Fruit fly (Drosophila melanogaster): ENCODE results near the gene CG9649.

dm6 chr3R:14229045-14229444, 11.4 kb upstream of the CG9649 start, which contains the start of gene CG9624:
- no peak for TF ChIP-seq CG11762 (GFP tag; optimal IDR thresholded peaks at IDR 0.05; ENCODE audit: insufficient read depth)
- TF ChIP-seq CG15336 (GFP tag; IDR thresholded peaks at IDR 0.05): no peak
- TF ChIP-seq Eip78C (GFP tag): no peak
- no peak for TF ChIP-seq Sox14 (GFP tag; optimal IDR thresholded peaks at IDR 0.05)
- TF ChIP-seq Hr4 (GFP tag; optimal IDR thresholded peaks at IDR 0.05): no peak
- TF ChIP-seq Ets21C (GFP tag; optimal IDR thresholded peaks at IDR 0.05): no peak
- no peak for TF ChIP-seq dsx (GFP tag; optimal IDR thresholded peaks at IDR 0.05; ENCODE audit: poor library complexity, severe bottlenecking)
- no peak for TF ChIP-seq CG32006 (GFP tag; optimal IDR thresholded peaks at IDR 0.05)
- no peak for TF ChIP-seq CG31627 (GFP tag; optimal IDR thresholded peaks at IDR 0.05)
- TF ChIP-seq lz (GFP tag; optimal IDR thresholded peaks at IDR 0.05): no peak
- TF ChIP-seq net (GFP tag; optimal IDR thresholded peaks at IDR 0.05): no peak
- no peak for TF ChIP-seq ss (GFP tag; optimal IDR thresholded peaks at IDR 0.05)
- TF ChIP-seq Ets96B (tag; optimal IDR thresholded peaks at IDR 0.05): no peak
